Worm (Caenorhabditis elegans) whole organism, young adult: ENCODE results near the gene K02D10.2.

Experiments
- bed-1 ChIP-seq: fragments of 200-800 bp; sonication (Bioruptor generic); IDR thresholded peaks from 2 replicates; pipeline ENCODE4 v1.3.6; 2022; ENCODE audit warnings: missing genetic modification reagents, missing genetic modification characterization, missing compliant biosample characterization
- nhr-179 ChIP-seq: sonication (generic microtip); optimal IDR thresholded peaks from 2 replicates; lab custom pipeline; 2016; ENCODE audit warnings: mild to moderate bottlenecking, missing genetic modification characterization, missing compliant biosample characterization
- rec-8 ChIP-seq, 2 experiments: sonication (generic microtip); optimal IDR thresholded peaks; 2 replicates each; lab custom pipeline; 2016; ENCODE audit warnings: mild to moderate bottlenecking in 2 of 2, missing genetic modification characterization in 2 of 2, missing genetic modification reagents in 2 of 2, missing genotype in 2 of 2, missing biosample characterization in 1 of 2, missing compliant biosample characterization in 1 of 2, moderate library complexity in 1 of 2

ce11 chrIII:8744765-8745164 lies 26.3 kb downstream of the K02D10.2 start:
- no peak for TF ChIP-seq nhr-179 (tag; lab: Kevin White, UChicago)
- no peak for TF ChIP-seq bed-1
- no peak for TF ChIP-seq rec-8 (tag; optimal IDR thresholded peaks at IDR 0.05; lab: Kevin White, UChicago)
